ENCODE assay signal across 1 fruit fly cellular context in the genomic region with DNA sequence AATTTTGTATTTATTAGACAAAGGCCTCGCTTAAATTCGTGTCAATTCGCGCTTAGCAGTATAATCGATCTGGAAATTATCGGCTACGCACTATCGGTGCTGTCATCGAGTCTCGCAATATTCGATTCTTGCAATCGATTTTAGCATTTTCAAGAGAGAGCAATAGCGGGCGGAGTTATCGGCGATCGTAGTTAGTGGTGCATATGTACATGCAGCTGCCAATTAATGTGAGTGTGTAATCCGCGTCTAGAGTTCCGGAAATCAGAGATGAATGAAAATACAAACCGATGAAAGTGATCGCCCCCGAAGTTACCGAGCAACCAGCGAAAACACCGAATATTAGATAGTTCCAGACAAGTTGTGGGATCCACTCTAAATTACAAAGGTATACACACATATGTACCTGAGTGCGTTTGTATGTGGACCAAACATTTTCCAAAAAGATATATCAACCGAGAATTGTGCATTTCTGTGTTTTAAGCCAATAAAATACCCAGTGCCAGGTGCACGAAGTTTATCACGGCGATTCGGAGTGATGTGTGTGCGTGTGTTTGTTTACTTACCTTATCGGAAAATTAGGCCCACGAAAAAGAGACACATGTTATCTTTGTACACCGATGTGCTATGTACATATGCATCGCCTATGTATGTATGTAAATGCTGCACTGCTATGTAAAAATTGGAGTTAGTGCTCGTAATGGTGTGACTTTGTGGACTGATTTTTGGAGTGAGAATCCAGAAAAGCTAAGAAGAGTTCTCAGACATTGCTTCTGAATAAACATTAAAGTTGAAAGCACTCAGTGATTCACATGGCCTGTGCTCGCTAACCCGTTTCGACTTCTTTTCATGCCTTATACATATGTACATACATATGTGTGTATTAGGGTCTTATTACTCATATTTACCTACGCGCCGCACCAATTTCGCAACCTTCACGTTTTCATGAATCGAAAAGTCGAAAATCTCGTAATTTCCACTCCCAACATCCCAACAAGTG.
TF ChIP-seq lines count a peak whose summit lies in the region.

No protein-coding gene starts in this region.

TF ChIP-seq in whole organism, embryonic, 481 proteins besides CTCF, POLR2A, EP300 and RAD21 (continued from another document):
- TF ChIP-seq CG15514 (GFP tag; optimal IDR thresholded peaks at IDR 0.05; lab: Kevin White, UChicago) (peak; percentile 29), Pdp1 (GFP tag; optimal IDR thresholded peaks at IDR 0.05; lab: Kevin White, UChicago) (peak in 1 of 2 experiments; percentile 42), gfzf (GFP tag; optimal IDR thresholded peaks at IDR 0.05; lab: Kevin White, UChicago) (peak; percentile 17), CG6791 (GFP tag; IDR thresholded peaks at IDR 0.05; lab: Robert Waterston, UW; ENCODE audit: partially characterized antibody) (peak; percentile 99), CG43689 (GFP tag; IDR thresholded peaks at IDR 0.05; lab: Robert Waterston, UW) (no peak), Sox102F (GFP tag; optimal IDR thresholded peaks at IDR 0.05; lab: Kevin White, UChicago) (no peak), ap (GFP tag; IDR thresholded peaks at IDR 0.05; lab: Robert Waterston, UW) (no peak), ken (GFP tag; IDR thresholded peaks at IDR 0.05; lab: Robert Waterston, UW) (0 out of 3 replicates have a peak, but pooled peaks have one; percentile 28), CG10979 (tag; optimal IDR thresholded peaks at IDR 0.05; lab: Kevin White, UChicago) (no peak), sob (GFP tag; IDR thresholded peaks at IDR 0.05; lab: Robert Waterston, UW) (no peak), CG9437 (GFP tag; optimal IDR thresholded peaks at IDR 0.05; lab: Kevin White, UChicago) (no peak), stwl (tag; optimal IDR thresholded peaks at IDR 0.05; lab: Kevin White, UChicago) (peak; percentile 94), CHES-1-like (GFP tag; optimal IDR thresholded peaks at IDR 0.05; lab: Kevin White, UChicago) (peak; percentile 12), CG7987 (GFP tag; optimal IDR thresholded peaks at IDR 0.05; lab: Kevin White, UChicago) (peak; percentile 61), hb (GFP tag; IDR thresholded peaks at IDR 0.05; lab: Robert Waterston, UW; ENCODE audit: partially characterized antibody) (peak; percentile 99), cg (GFP tag; optimal IDR thresholded peaks at IDR 0.05; lab: Kevin White, UChicago) (peak; percentile 85), caup (GFP tag; optimal IDR thresholded peaks at IDR 0.05; lab: Kevin White, UChicago; ENCODE audit: severe bottlenecking) (no peak), HmgZ (tag; optimal IDR thresholded peaks at IDR 0.05; lab: Kevin White, UChicago) (no peak), CG3407 (GFP tag; optimal IDR thresholded peaks at IDR 0.05; lab: Kevin White, UChicago) (no peak), Chrac-16 (GFP tag; optimal IDR thresholded peaks at IDR 0.05; lab: Kevin White, UChicago) (no peak), ftz-f1 (GFP tag; optimal IDR thresholded peaks at IDR 0.05; lab: Kevin White, UChicago) (no peak), mirr (GFP tag; optimal IDR thresholded peaks at IDR 0.05; lab: Kevin White, UChicago) (peak; percentile 44), peb (GFP tag; IDR thresholded peaks at IDR 0.05; lab: Robert Waterston, UW) (no peak), mld (GFP tag; IDR thresholded peaks at IDR 0.05; lab: Robert Waterston, UW; ENCODE audit: partially characterized antibody) (peak; percentile 99), CG14860 (GFP tag; IDR thresholded peaks at IDR 0.05; lab: Robert Waterston, UW; ENCODE audit: partially characterized antibody) (peak; percentile 99), trh (GFP tag; optimal IDR thresholded peaks at IDR 0.05; lab: Kevin White, UChicago) (no peak), chm (GFP tag; IDR thresholded peaks at IDR 0.05; lab: Robert Waterston, UW) (peak; percentile 32; the same call in 1 of the 2 replicates), H2.0 (GFP tag; IDR thresholded peaks at IDR 0.05; lab: Robert Waterston, UW) (no peak), Dref (GFP tag; IDR thresholded peaks at IDR 0.05; lab: Robert Waterston, UW) (peak; percentile 96)
